Fruit fly (Drosophila melanogaster): ENCODE measurements around the gene PlexB.

The PlexB gene

DNA sequence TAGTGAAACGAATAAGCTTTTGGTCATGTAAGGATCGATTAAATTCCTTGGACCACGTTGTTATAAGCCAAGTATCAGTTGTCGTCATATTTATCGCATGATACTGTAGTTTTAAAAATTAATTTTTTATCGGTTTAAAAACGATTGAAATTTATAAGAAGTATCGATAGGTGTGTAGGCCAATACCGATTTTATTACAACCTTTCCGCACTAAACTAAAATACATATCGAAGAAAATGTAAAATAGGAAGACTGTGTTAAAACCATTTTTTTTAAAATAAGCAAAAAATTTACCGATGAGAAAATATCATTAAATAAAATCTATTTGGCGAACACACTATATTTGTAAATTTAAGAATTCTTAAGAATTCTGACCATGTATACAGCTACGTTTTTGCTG lies 19.7 kb upstream of the PlexB start (continued):
- no peak for TF ChIP-seq hb (GFP tag; IDR thresholded peaks at IDR 0.05; ENCODE audit: partially characterized antibody)
- TF ChIP-seq so (GFP tag; IDR thresholded peaks at IDR 0.05): no peak
- no peak for TF ChIP-seq CG1832 (GFP tag; optimal IDR thresholded peaks at IDR 0.05)
- no peak for TF ChIP-seq CG9932 (GFP tag; IDR thresholded peaks at IDR 0.05)

DNA sequence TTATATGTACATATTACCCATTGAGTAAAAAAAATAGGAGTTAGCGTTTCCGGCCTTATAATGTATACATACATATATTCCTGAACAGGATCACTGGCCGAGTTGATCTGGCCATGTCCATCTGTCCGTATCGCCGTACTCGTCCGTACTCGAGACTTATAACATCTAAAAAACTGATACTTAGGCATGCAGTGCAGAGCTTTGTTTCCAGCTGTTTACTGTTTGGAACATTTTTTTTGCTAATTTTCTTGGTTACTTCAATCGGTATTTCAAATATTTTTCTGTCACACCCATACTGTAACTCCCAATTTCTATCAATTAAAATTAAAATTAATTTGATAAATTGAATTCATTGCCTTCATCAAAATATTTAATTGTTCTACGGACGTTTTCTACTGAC lies 19.0 kb upstream of the PlexB start:
- no peak for TF ChIP-seq CG2712 (tag; optimal IDR thresholded peaks at IDR 0.05)
- TF ChIP-seq CG8290 (GFP tag; optimal IDR thresholded peaks at IDR 0.05): peak; percentile 9
- no peak for TF ChIP-seq CG8290 (tag; optimal IDR thresholded peaks at IDR 0.05)
- peak; percentile 66; the same call in 1 of the 3 replicates for TF ChIP-seq CG2199 (GFP tag; IDR thresholded peaks at IDR 0.05)

DNA sequence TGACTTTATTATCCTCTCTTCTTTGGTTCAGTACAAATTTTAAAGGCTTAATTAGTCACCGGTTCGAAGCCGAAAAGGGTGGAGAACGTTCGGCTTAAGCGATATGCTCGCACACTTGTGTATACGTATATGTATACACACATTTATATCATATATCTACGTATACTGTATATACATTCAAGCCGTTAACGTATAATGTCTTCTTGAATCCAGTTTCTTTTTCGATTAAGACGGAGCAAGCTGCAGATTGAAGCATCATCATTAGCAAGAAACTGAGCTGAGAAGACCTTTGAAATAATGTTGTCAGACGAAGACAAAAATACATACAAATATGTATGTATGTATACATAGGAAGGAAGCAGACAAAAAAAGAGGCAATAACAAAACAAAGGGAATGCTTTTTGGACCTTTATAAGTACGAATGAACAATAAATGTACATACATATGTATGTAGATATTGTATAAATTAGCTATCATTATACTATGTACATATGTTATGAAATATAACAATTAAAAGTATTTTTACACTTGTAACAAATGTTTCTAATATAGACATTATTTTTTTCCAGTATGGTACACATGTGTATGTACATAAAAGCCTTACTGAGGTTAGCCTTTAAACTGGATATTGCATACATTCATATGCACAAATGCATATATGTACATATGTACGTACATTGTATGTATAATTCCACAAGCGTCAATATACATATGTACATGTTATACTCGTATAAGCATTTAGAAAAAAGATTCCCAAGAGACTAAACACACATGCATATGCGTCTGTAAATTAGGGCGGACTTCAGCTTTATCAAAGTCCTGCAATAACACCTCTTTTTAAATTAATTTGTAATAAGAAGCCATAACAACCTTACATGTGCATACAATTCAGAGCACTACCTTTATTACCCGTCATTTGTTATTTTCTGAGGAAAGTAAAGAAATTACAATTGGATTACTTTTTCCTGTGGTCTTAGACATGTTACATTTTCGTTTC lies 16.7 kb upstream of the PlexB start:
- TF ChIP-seq tll (GFP tag; optimal IDR thresholded peaks at IDR 0.05) (peak in 1 of 2 experiments; percentile 10), CG1603 (tag; optimal IDR thresholded peaks at IDR 0.05) (peak; percentile 1), Ada2b (GFP tag; IDR thresholded peaks at IDR 0.05) (no peak), CG3995 (GFP tag; optimal IDR thresholded peaks at IDR 0.05) (no peak), Med (GFP tag) (peak; percentile 49), jumu (GFP tag; optimal IDR thresholded peaks at IDR 0.05) (no peak), mirr (GFP tag; optimal IDR thresholded peaks at IDR 0.05) (peak; percentile 42), CG11093 (GFP tag; IDR thresholded peaks at IDR 0.05) (no peak), CG17361 (GFP tag; IDR thresholded peaks at IDR 0.05) (peak; percentile 25; the same call in 1 of the 3 replicates), CG13424 (tag; optimal IDR thresholded peaks at IDR 0.05) (peak; percentile 8), Dip3 (GFP tag; optimal IDR thresholded peaks at IDR 0.05) (no peak), usp (GFP tag; optimal IDR thresholded peaks at IDR 0.05) (no peak), Kr (GFP tag; optimal IDR thresholded peaks at IDR 0.05) (peak; percentile 70), gem (tag; optimal IDR thresholded peaks at IDR 0.05) (peak; percentile 41), dmrt99B (tag; optimal IDR thresholded peaks at IDR 0.05) (peak; percentile 37), CG8478 (optimal IDR thresholded peaks at IDR 0.05) (no peak), sr (GFP tag; IDR thresholded peaks at IDR 0.05) (no peak), CG32767 (GFP tag; IDR thresholded peaks at IDR 0.05) (peak; percentile 49; the same call in 1 of the 2 replicates), nom (GFP tag; optimal IDR thresholded peaks at IDR 0.05) (peak; percentile 100), Hr51 (GFP tag; optimal IDR thresholded peaks at IDR 0.05) (peak in 1 of 2 experiments; percentile 6), dimm (GFP tag; IDR thresholded peaks at IDR 0.05) (no peak), Nf-YA (GFP tag; IDR thresholded peaks at IDR 0.05) (no peak), D19A (tag; optimal IDR thresholded peaks at IDR 0.05) (peak; percentile 49), CG11504 (tag; optimal IDR thresholded peaks at IDR 0.05) (peak; percentile 12), CG34224 (GFP tag; IDR thresholded peaks at IDR 0.05; ENCODE audit: partially characterized antibody) (no peak), B-H2 (GFP tag; optimal IDR thresholded peaks at IDR 0.05) (peak; percentile 61), CG2712 (tag; optimal IDR thresholded peaks at IDR 0.05) (peak; percentile 34), fd3F (GFP tag; optimal IDR thresholded peaks at IDR 0.05) (peak; percentile 15), slbo (GFP tag; IDR thresholded peaks at IDR 0.05) (no peak), CG6254 (GFP tag; optimal IDR thresholded peaks at IDR 0.05) (no peak), CG13894 (tag; optimal IDR thresholded peaks at IDR 0.05) (peak; percentile 83), wdn (GFP tag; IDR thresholded peaks at IDR 0.05) (no peak), bbx (GFP tag; IDR thresholded peaks at IDR 0.05; ENCODE audit: partially characterized antibody) (no peak), CG30403 (GFP tag; optimal IDR thresholded peaks at IDR 0.05) (peak; percentile 16), CG15696 (tag; optimal IDR thresholded peaks at IDR 0.05) (peak; percentile 48), CG9437 (GFP tag; optimal IDR thresholded peaks at IDR 0.05) (peak; percentile 11), CG2199 (GFP tag; IDR thresholded peaks at IDR 0.05) (peak; percentile 97), CG15269 (tag; optimal IDR thresholded peaks at IDR 0.05) (peak; percentile 22), Doc2 (GFP tag; IDR thresholded peaks at IDR 0.05) (no peak)
